Worm (Caenorhabditis elegans): ENCODE measurements around the gene cpg-2.

Gene cpg-2

DNA sequence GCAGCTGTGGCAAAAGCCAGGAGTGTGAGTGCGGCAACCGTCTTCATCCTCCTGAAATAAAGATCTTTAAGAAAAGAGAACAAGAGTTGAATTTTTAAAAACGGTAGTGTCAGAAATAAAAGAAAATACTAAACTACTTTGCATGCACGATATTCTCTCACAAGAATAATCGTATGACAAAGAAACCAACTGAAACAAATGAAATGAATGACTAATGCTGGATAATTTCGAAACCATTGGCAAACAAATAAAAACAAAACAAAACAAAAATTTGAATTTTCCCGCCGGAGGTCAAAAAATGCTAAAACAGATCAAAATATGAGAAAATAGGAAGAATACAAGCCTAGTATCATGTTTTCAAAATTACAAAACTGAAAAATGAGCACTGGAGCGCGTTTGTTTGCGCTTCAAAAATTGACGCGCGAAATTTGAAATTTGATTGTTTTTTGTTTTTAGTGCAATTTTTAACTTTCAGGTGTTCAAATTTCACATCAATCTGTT lies at the start of gene cpg-2:
TSS of gene cpg-2 (minus strand) at position 51 of the 501 bp plus-strand sequence.
- TF ChIP-seq ref-1 (GFP tag; conservative IDR thresholded peaks at IDR 0.05) (no peak), cog-1 (tag; optimal IDR thresholded peaks at IDR 0.05) (no peak), klf-2 (GFP tag; conservative IDR thresholded peaks at IDR 0.05) (no peak), ztf-23 (GFP tag; IDR thresholded peaks at IDR 0.05) (no peak), ztf-29 (GFP tag; IDR thresholded peaks at IDR 0.05) (no peak), med-1 (GFP tag; optimal IDR thresholded peaks at IDR 0.05; ENCODE audit: insufficient read depth) (no peak), T22C8.4 (GFP tag; IDR thresholded peaks at IDR 0.05) (no peak), tab-1 (GFP tag; IDR thresholded peaks at IDR 0.05) (no peak)

DNA sequence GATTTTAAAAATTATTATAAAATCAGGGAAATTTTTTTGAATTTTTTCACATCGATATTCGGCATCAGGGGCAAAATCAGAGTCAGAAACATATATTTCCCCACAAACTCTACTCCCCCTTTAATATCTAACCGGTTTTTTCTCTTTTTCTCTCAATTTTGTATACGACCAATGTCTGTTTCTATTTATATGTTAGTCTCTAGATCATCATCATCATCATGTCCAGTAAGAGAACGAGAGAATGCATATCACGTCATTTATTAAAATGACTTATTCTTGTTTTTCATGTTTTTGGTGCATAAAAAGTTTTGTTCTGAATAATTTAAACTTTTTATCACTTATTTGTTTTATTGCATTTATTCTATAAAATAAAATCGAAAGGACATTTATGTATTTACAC lies 48.8 kb upstream of the cpg-2 start:
- no peak for TF ChIP-seq flt-1 (GFP tag; IDR thresholded peaks at IDR 0.05)
- TF ChIP-seq ref-1 (GFP tag; conservative IDR thresholded peaks at IDR 0.05) = no peak
- no peak for TF ChIP-seq med-1 (GFP tag; optimal IDR thresholded peaks at IDR 0.05; ENCODE audit: insufficient read depth)
- no peak for TF ChIP-seq T22C8.4 (GFP tag; IDR thresholded peaks at IDR 0.05)
- TF ChIP-seq ztf-23 (GFP tag; IDR thresholded peaks at IDR 0.05) = no peak

DNA sequence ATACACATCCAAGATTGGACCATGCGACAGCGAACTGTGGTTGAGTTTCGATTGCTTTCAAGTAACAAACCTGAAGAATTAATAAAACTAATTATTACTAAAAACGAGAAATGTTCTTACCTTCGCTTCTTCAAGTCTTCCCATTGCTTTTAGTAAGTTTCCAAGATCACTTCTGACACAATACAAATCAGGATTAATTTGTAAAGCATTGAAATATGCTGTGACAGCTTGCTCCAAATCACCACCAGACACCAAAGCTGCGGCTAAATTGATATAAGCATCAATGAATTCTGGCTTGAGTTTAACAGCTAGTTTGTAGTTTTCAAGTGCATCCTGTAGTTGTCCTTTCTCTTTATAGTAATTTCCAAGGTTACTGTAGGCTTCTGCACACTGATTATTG lies 46.4 kb upstream of the cpg-2 start:
- TF ChIP-seq T22C8.4 (GFP tag; IDR thresholded peaks at IDR 0.05) (no peak), cog-1 (tag; optimal IDR thresholded peaks at IDR 0.05) (no peak), ztf-29 (GFP tag; IDR thresholded peaks at IDR 0.05) (no peak), ztf-23 (GFP tag; IDR thresholded peaks at IDR 0.05) (no peak), med-1 (GFP tag; optimal IDR thresholded peaks at IDR 0.05; ENCODE audit: insufficient read depth) (no peak), ref-1 (GFP tag; conservative IDR thresholded peaks at IDR 0.05) (no peak), tab-1 (GFP tag; IDR thresholded peaks at IDR 0.05) (no peak), flt-1 (GFP tag; IDR thresholded peaks at IDR 0.05) (no peak), klf-2 (GFP tag; conservative IDR thresholded peaks at IDR 0.05) (no peak)

DNA sequence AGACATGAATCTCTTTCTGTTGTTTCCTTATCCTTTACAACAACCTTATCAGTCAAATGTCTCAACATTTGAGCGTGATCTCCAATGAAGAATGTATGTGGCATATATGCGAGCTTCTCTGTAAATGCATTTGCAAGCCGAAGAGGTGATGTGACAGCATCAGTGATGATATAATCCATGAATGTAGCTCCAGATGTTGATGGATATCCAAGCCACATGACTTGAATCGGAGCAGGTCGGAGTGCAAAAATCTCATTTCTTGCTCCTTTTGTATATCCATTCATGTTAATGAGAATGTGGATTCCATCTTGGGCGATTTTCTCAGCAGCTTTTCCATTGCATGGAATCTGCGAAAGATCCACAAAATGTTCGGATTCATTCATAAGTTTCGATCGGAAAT lies 44.4 kb upstream of the cpg-2 start:
- no peak for TF ChIP-seq klf-2 (GFP tag; conservative IDR thresholded peaks at IDR 0.05)
- no peak for TF ChIP-seq ztf-23 (GFP tag; IDR thresholded peaks at IDR 0.05)
- no peak for TF ChIP-seq tab-1 (GFP tag; IDR thresholded peaks at IDR 0.05)
- no peak for TF ChIP-seq ref-1 (GFP tag; conservative IDR thresholded peaks at IDR 0.05)
- TF ChIP-seq ztf-29 (GFP tag; IDR thresholded peaks at IDR 0.05) = no peak
- no peak for TF ChIP-seq med-1 (GFP tag; optimal IDR thresholded peaks at IDR 0.05; ENCODE audit: insufficient read depth)
- no peak for TF ChIP-seq T22C8.4 (GFP tag; IDR thresholded peaks at IDR 0.05)
- TF ChIP-seq flt-1 (GFP tag; IDR thresholded peaks at IDR 0.05) = no peak
- no peak for TF ChIP-seq cog-1 (tag; optimal IDR thresholded peaks at IDR 0.05)

DNA sequence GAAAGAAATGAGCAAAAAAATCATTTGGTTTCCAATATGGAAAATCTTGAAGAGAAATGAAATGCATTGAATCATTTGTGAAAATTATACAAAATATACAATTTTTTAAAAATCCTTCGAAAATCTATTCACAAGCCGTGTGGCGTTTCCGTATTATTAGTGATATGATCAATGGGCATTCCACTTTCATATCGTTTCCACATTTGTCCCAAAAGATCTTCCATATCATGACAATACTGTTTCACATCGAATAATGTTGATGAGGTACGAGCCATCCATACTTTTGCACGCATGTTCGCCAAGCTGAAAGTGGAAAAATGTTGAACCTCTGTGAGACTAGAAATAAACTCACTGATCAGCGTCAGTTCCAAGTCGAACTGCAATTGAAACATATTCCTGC lies 42.6 kb upstream of the cpg-2 start:
- TF ChIP-seq tab-1 (GFP tag; IDR thresholded peaks at IDR 0.05) = no peak
- no peak for TF ChIP-seq ztf-23 (GFP tag; IDR thresholded peaks at IDR 0.05)
- TF ChIP-seq flt-1 (GFP tag; IDR thresholded peaks at IDR 0.05) = no peak
- no peak for TF ChIP-seq klf-2 (GFP tag; conservative IDR thresholded peaks at IDR 0.05)
- no peak for TF ChIP-seq ref-1 (GFP tag; conservative IDR thresholded peaks at IDR 0.05)
- TF ChIP-seq med-1 (GFP tag; optimal IDR thresholded peaks at IDR 0.05; ENCODE audit: insufficient read depth) = no peak
- TF ChIP-seq cog-1 (tag; optimal IDR thresholded peaks at IDR 0.05) = no peak
- TF ChIP-seq T22C8.4 (GFP tag; IDR thresholded peaks at IDR 0.05) = no peak
- TF ChIP-seq ztf-29 (GFP tag; IDR thresholded peaks at IDR 0.05) = no peak

DNA sequence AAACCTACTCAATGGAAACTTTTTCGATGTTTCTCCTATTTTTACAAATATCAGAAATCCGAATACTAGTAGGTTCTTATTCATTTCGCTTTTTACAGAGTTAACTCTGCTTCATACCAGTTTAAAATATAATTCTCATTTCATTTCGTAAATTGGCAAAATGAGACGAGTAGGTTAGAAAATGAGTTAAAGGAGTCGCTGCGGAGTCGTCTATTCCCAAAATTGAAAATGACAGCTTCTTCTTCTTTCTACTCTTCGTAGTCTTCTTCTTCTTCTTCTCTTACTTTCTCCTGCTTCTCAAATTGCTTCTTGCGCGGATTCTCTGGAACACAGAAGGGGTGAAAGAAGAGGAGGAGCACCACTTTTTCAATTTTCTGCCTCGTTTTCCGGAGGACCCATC lies 41.0 kb upstream of the cpg-2 start, which contains the start of gene glr-2:
TSS of gene glr-2 (minus strand) at position 211 of the 400 bp plus-strand sequence.
- TF ChIP-seq ztf-23 (GFP tag; IDR thresholded peaks at IDR 0.05) = 0 out of 2 replicates have a peak, but pooled peaks have one; percentile 48
- no peak for TF ChIP-seq flt-1 (GFP tag; IDR thresholded peaks at IDR 0.05)

DNA sequence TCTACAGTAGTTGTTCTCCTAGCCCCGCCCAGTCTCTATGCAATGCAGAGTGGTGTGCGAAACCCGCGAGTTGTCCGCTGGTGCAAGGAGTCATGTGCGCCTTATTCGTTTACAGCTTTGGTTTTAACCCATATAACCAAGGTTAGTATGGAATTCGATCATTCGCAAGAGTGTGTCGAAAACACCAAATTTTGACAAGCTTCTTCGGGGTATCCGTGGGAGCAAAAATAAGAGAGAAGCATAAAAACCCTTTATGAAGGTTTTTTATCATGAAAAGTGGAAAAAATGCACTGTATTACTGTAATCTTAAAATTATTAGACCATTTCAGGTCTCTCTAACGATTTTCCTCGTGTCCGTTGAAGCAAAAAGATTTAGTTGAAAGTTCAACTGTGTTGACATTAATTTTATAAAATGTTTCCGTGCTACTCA lies 38.4 kb upstream of the cpg-2 start:
- TF ChIP-seq klf-2 (GFP tag; conservative IDR thresholded peaks at IDR 0.05) (no peak), cog-1 (tag; optimal IDR thresholded peaks at IDR 0.05) (no peak), tab-1 (GFP tag; IDR thresholded peaks at IDR 0.05) (no peak), ztf-29 (GFP tag; IDR thresholded peaks at IDR 0.05) (no peak), ref-1 (GFP tag; conservative IDR thresholded peaks at IDR 0.05) (no peak), ztf-23 (GFP tag; IDR thresholded peaks at IDR 0.05) (no peak), T22C8.4 (GFP tag; IDR thresholded peaks at IDR 0.05) (no peak), flt-1 (GFP tag; IDR thresholded peaks at IDR 0.05) (no peak), med-1 (GFP tag; optimal IDR thresholded peaks at IDR 0.05; ENCODE audit: insufficient read depth) (no peak)

DNA sequence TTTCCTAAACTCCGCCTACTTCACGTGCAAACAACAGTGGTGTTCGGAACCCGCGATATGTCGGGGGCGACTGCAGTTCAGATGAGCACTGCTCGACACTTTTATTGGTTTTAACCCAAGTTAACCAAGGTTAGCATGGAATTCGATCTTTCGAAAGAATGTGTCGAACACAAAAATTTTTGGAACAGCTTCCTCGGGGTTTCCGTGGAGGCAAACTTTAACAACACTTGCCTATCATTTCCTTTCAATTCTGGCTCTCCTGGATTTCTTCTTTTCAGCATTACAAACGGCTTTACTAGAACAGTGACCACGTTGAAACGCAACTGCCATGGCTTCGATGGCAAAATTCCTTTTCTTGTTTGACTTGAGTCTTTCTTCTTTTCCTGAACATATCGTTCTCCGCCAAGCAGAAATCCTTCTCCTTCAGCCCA lies 37.5 kb upstream of the cpg-2 start:
- TF ChIP-seq ztf-23 (GFP tag; IDR thresholded peaks at IDR 0.05) (no peak), med-1 (GFP tag; optimal IDR thresholded peaks at IDR 0.05; ENCODE audit: insufficient read depth) (no peak), klf-2 (GFP tag; conservative IDR thresholded peaks at IDR 0.05) (no peak), ztf-29 (GFP tag; IDR thresholded peaks at IDR 0.05) (no peak), cog-1 (tag; optimal IDR thresholded peaks at IDR 0.05) (no peak), tab-1 (GFP tag; IDR thresholded peaks at IDR 0.05) (no peak), ref-1 (GFP tag; conservative IDR thresholded peaks at IDR 0.05) (no peak), flt-1 (GFP tag; IDR thresholded peaks at IDR 0.05) (no peak), T22C8.4 (GFP tag; IDR thresholded peaks at IDR 0.05) (no peak)

DNA sequence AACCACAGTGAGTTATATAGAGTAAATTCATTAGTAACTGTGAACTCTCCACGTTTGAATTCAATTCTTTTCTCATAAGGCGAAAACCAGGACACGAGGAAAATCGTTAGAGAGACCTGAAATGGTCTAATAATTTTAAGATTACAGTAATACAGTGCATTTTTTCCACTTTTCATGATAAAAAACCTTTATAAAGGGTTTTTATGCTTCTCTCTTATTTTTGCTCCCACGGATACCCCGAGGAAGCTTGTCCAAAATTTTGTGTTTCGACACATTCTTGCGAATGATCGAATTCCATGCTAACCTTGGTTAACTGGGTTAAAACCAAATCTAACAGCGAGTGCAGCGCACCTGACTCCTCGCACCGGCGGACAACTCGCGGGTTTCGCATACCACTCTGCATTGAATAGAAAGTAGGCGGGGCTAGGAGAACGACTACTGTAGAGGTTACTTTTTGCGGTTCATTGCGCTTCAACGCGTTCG lies 36.5 kb upstream of the cpg-2 start:
- no peak for TF ChIP-seq ztf-23 (GFP tag; IDR thresholded peaks at IDR 0.05)
- peak; percentile 63; the same call in 1 of the 2 replicates for TF ChIP-seq flt-1 (GFP tag; IDR thresholded peaks at IDR 0.05)
- TF ChIP-seq T22C8.4 (GFP tag; IDR thresholded peaks at IDR 0.05) = no peak
- TF ChIP-seq ref-1 (GFP tag; conservative IDR thresholded peaks at IDR 0.05) = no peak
- TF ChIP-seq tab-1 (GFP tag; IDR thresholded peaks at IDR 0.05) = no peak

DNA sequence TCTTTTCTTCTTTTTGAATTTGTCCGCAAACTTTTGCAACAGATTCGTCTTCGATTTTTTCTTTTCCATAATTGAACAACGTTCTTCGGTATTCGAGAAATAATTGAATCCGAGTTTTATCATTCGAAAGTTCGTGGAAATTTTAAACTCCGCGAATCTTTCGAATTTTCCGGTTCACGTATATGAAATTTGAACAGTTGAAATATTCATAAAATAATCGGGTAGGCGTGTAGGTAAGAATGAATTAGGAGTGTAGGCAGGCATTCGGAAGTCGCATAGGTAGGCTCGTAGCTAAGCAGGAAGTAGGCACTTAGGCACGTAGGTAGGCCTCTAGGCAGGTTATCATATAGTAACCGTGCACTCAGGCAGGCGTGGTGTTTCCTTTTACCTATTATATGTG lies 34.4 kb upstream of the cpg-2 start, which contains the start of gene B0280.11:
TSS of gene B0280.11 (minus strand) at position 101 of the 400 bp plus-strand sequence.
- TF ChIP-seq flt-1 (GFP tag; IDR thresholded peaks at IDR 0.05) (no peak), klf-2 (GFP tag; conservative IDR thresholded peaks at IDR 0.05) (no peak), ref-1 (GFP tag; conservative IDR thresholded peaks at IDR 0.05) (no peak), ztf-29 (GFP tag; IDR thresholded peaks at IDR 0.05) (no peak), T22C8.4 (GFP tag; IDR thresholded peaks at IDR 0.05) (no peak), ztf-23 (GFP tag; IDR thresholded peaks at IDR 0.05) (no peak)

Measured in whole organism, midembryonic.